Fruit fly (Drosophila melanogaster) whole organism, wandering third instar larva: Measurements from ENCODE around the gene sosie.

Source experiments
- CG9705 ChIP-seq: fragments of 200-800 bp; sonication (Bioruptor generic); optimal IDR thresholded peaks from 2 replicates; lab custom pipeline; 2018; ENCODE audit warnings: missing biosample characterization, mild to moderate bottlenecking, missing genetic modification characterization
- Dfd ChIP-seq: fragments of >200 bp; optimal IDR thresholded peaks from 2 replicates; lab custom pipeline; 2017; ENCODE audit warnings: missing biosample characterization, missing genetic modification characterization
- foxo ChIP-seq, 2 experiments: fragments of 200-800 bp; sonication (Bioruptor generic); optimal IDR thresholded peaks; 2 replicates in 1 of 2; 3 replicates in 1 of 2; lab custom pipeline; 2016 to 2017; ENCODE audit warnings: missing biosample characterization in 2 of 2, missing genetic modification characterization in 2 of 2

- TF ChIP-seq Dfd (GFP tag; lab: Kevin White, UChicago) = no peak
- peak; percentile 64 for TF ChIP-seq CG9705 (GFP tag; lab: Kevin White, UChicago)
- TF ChIP-seq foxo (GFP tag; optimal IDR thresholded peaks at IDR 0.05; lab: Kevin White, UChicago) = peak in 1 of 2 experiments; percentile 68
Observed at dm6 chr3R:24829887-24830351, 3.8 kb upstream of the sosie start, which contains the start of the genes Kaz and CG43273.
